Worm (Caenorhabditis elegans) whole organism, mixed stage, embryonic: ENCODE measurements around the gene C31B8.12.

Experiments
- blmp-1 ChIP-seq: fragments of 150-350 bp; optimal IDR thresholded peaks from 2 replicates; lab custom pipeline; 2014; ENCODE audit warnings: missing biosample characterization, missing genetic modification characterization
- elt-3 ChIP-seq: fragments of 150-350 bp; optimal IDR thresholded peaks from 2 replicates; lab custom pipeline; 2014; ENCODE audit warnings: missing biosample characterization, missing genetic modification characterization
- mab-5 ChIP-seq: fragments of 150-350 bp; optimal IDR thresholded peaks from 2 replicates; lab custom pipeline; 2014; ENCODE audit warnings: missing biosample characterization, missing genetic modification characterization
- snpc-4 ChIP-seq: fragments of 150-350 bp; optimal IDR thresholded peaks from 2 replicates; lab custom pipeline; 2014; ENCODE audit warnings: missing biosample characterization, missing genetic modification characterization
- zip-8 ChIP-seq: fragments of 150-350 bp; optimal IDR thresholded peaks from 2 replicates; lab custom pipeline; 2014; ENCODE audit warnings: missing biosample characterization, missing genetic modification characterization

DNA sequence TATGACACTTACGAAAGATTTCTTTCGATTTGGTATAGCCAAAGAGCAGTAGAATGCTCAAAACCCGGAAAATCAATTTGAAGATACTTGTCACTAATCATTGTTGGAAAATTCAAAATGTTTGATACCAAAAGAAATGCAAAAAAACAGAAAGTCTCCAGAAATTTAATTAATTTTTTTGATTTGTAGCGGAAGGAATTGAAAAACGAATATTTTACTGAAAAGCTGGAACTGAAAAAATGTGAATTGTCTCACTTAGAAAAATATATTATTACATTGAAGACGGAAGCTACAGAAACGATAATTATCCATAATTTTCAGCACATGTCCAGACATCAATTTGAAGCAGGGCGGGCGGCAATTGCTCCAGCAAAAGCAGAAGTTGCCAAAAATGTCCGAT lies 35.5 kb upstream of the C31B8.12 start, which contains the start of gene srw-138:
- TF ChIP-seq zip-8: no peak
- TF ChIP-seq snpc-4 (tag; lab: Kevin White, UChicago): no peak
- TF ChIP-seq blmp-1: no peak
- no peak for TF ChIP-seq elt-3
- no peak for TF ChIP-seq mab-5 (tag; lab: Kevin White, UChicago)
